Worm (Caenorhabditis elegans): ENCODE data around the gene gyg-1.

The gyg-1 gene

ce11 chrX:3499867-3500266 is 37.6 kb upstream of the gyg-1 start:
- TF ChIP-seq che-1 (tag; optimal IDR thresholded peaks at IDR 0.05) = no peak
- no peak for TF ChIP-seq fkh-10 (GFP tag; optimal IDR thresholded peaks at IDR 0.05)
- TF ChIP-seq pag-3 (tag; optimal IDR thresholded peaks at IDR 0.05; ENCODE audit: borderline replicate concordance) = no peak
- no peak for TF ChIP-seq ceh-19 (GFP tag; optimal IDR thresholded peaks at IDR 0.05)
- no peak for TF ChIP-seq mec-3 (tag; optimal IDR thresholded peaks at IDR 0.05; ENCODE audit: borderline replicate concordance)
- TF ChIP-seq syd-9 (tag; optimal IDR thresholded peaks at IDR 0.05) = no peak
- TF ChIP-seq hlh-6 (tag; optimal IDR thresholded peaks at IDR 0.05) = no peak
- no peak for TF ChIP-seq madf-2 (tag; optimal IDR thresholded peaks at IDR 0.05)
- no peak for TF ChIP-seq ceh-30 (tag; optimal IDR thresholded peaks at IDR 0.05)
- TF ChIP-seq unc-55 (GFP tag; optimal IDR thresholded peaks at IDR 0.05) = no peak
- TF ChIP-seq npax-4 (tag; optimal IDR thresholded peaks at IDR 0.05) = no peak

DNA sequence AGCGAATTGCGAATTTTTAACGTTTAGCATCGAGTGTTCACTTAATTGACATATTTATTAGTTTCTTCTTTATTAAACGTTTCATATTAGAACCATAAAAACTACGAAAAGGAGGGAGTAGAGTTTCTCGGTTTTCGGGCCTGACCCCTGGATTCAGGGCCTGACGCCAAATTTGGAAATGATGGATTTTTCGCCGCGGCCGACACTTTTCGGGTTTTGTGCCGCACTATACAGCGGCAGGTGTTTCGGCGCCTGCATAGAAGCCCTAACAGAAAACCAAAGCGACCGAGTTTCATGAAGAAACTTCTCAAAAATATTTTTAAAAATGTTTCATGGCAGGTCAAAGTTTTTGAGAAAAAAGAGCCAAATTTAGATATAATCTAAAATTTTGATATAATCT is 37.1 kb upstream of the gyg-1 start:
- TF ChIP-seq madf-2 (tag; optimal IDR thresholded peaks at IDR 0.05) = no peak
- TF ChIP-seq hlh-8 (tag; optimal IDR thresholded peaks at IDR 0.05) = no peak
- TF ChIP-seq hlh-15 (tag; optimal IDR thresholded peaks at IDR 0.05) = no peak
- TF ChIP-seq ceh-22 (tag; optimal IDR thresholded peaks at IDR 0.05) = no peak
- no peak for TF ChIP-seq ceh-19 (GFP tag; optimal IDR thresholded peaks at IDR 0.05)
- TF ChIP-seq fkh-6 (tag; optimal IDR thresholded peaks at IDR 0.05) = no peak
- TF ChIP-seq fax-1 (tag; optimal IDR thresholded peaks at IDR 0.05) = no peak
- TF ChIP-seq F13H6.1 (tag; optimal IDR thresholded peaks at IDR 0.05) = no peak
- no peak for TF ChIP-seq C38D4.7 (GFP tag; optimal IDR thresholded peaks at IDR 0.05)
- no peak for TF ChIP-seq dve-1 (tag; optimal IDR thresholded peaks at IDR 0.05)
- TF ChIP-seq ceh-6 (GFP tag; optimal IDR thresholded peaks at IDR 0.05) = no peak

DNA sequence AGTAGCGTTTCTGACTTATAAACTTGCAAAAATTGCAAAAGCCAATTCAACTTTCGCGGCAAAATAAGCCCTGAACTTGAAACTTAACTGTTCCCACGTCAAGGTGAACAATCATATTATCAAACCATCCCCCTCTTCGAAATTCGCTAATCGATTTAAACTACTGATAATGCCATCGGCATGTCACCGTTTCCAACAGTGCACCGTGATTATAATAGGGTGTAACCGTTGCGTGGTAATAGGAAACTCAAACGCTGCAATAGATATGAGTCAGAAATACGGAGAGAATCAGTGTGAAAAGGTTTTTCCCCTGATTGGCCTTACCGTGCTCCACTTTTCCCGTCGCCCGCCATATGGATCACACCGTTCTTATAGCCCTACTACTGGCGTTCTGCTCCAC is 36.5 kb upstream of the gyg-1 start:
- TF ChIP-seq T23F11.4 (GFP tag; optimal IDR thresholded peaks at IDR 0.05) (no peak), che-1 (tag; optimal IDR thresholded peaks at IDR 0.05) (no peak), ceh-14 (tag; optimal IDR thresholded peaks at IDR 0.05) (no peak), madf-2 (tag; optimal IDR thresholded peaks at IDR 0.05) (no peak), pax-1 (tag; optimal IDR thresholded peaks at IDR 0.05) (no peak), ceh-9 (tag; optimal IDR thresholded peaks at IDR 0.05) (no peak), hlh-13 (GFP tag; optimal IDR thresholded peaks at IDR 0.05) (no peak), rnt-1 (tag; optimal IDR thresholded peaks at IDR 0.05) (no peak), ceh-48 (tag; optimal IDR thresholded peaks at IDR 0.05) (no peak), sox-2 (GFP tag; IDR thresholded peaks at IDR 0.05) (no peak), ceh-19 (GFP tag; optimal IDR thresholded peaks at IDR 0.05) (no peak), pat-9 (tag; optimal IDR thresholded peaks at IDR 0.05) (no peak), ama-1 (optimal IDR thresholded peaks at IDR 0.05) (no peak), ceh-22 (tag; optimal IDR thresholded peaks at IDR 0.05) (no peak)

DNA sequence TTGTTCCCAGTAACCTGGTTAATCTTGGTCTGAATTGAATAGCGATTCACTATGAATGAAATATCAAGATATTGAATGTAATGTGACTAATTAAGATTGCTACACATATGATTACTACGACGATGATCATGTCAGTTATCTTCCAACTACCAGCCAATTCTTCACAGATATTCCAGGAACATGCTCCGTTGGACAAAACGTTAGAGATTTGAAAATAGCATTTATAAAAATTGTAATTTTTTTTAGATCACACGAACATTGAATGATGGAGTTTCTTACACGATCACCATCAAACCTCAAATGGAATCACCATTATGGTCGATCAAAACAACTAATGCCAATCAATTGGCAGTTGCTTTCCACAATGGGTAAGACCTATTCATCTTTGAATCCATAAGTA is 34.4 kb upstream of the gyg-1 start:
- TF ChIP-seq pat-9 (tag; optimal IDR thresholded peaks at IDR 0.05) (no peak), ceh-31 (tag; optimal IDR thresholded peaks at IDR 0.05) (no peak), Y22D7AL.16 (tag; optimal IDR thresholded peaks at IDR 0.05) (no peak), lin-11 (tag; optimal IDR thresholded peaks at IDR 0.05) (no peak), ttx-3 (tag; optimal IDR thresholded peaks at IDR 0.05) (no peak), sox-2 (GFP tag; IDR thresholded peaks at IDR 0.05) (no peak), dve-1 (tag; optimal IDR thresholded peaks at IDR 0.05) (no peak), npax-4 (tag; optimal IDR thresholded peaks at IDR 0.05) (no peak), C08G9.2 (tag; optimal IDR thresholded peaks at IDR 0.05) (no peak), F13H6.1 (tag; optimal IDR thresholded peaks at IDR 0.05) (no peak), rnt-1 (tag; optimal IDR thresholded peaks at IDR 0.05) (no peak), unc-86 (tag; optimal IDR thresholded peaks at IDR 0.05) (no peak), fax-1 (tag; optimal IDR thresholded peaks at IDR 0.05) (no peak), ceh-45 (GFP tag; IDR thresholded peaks at IDR 0.05) (no peak)
